Worm (Caenorhabditis elegans) whole organism, early embryonic: Measurements from ENCODE around the gene acr-12.

Experiments
- B0310.2 ChIP-seq: sonication (generic microtip); optimal IDR thresholded peaks from 2 replicates; lab custom pipeline; 2016; ENCODE audit warnings: mild to moderate bottlenecking, missing genetic modification characterization, missing compliant biosample characterization
- F13C5.2 ChIP-seq: sonication (generic microtip); optimal IDR thresholded peaks from 2 replicates; lab custom pipeline; 2017; ENCODE audit warnings: mild to moderate bottlenecking, missing genetic modification characterization, inconsistent platforms, missing compliant biosample characterization
- aly-1 ChIP-seq: sonication (generic microtip); optimal IDR thresholded peaks from 2 replicates; lab custom pipeline; 2016; ENCODE audit warnings: missing genetic modification characterization, missing compliant biosample characterization
- ama-1 ChIP-seq: fragments of 150-350 bp; optimal IDR thresholded peaks from 2 replicates; lab custom pipeline; 2014
- ceh-13 ChIP-seq: fragments of 200-800 bp; sonication (Bioruptor generic); optimal IDR thresholded peaks from 2 replicates; lab custom pipeline; 2018; ENCODE audit warnings: mild to moderate bottlenecking, missing genetic modification characterization, missing compliant biosample characterization
- ceh-36 ChIP-seq: sonication (generic microtip); optimal IDR thresholded peaks from 2 replicates; lab custom pipeline; 2016; ENCODE audit warnings: missing genetic modification characterization, inconsistent platforms, missing compliant biosample characterization
- flt-1 ChIP-seq: fragments of 200-800 bp; sonication (Bioruptor generic); IDR thresholded peaks from 2 replicates; pipeline ENCODE4 v1.3.6; 2022; ENCODE audit warnings: missing genetic modification characterization, missing compliant biosample characterization
- hmbx-1 ChIP-seq: sonication (generic microtip); optimal IDR thresholded peaks from 2 replicates; lab custom pipeline; 2016; ENCODE audit warnings: mild to moderate bottlenecking, missing genetic modification characterization, missing compliant biosample characterization
- hmg-4 ChIP-seq: fragments of 200-800 bp; sonication (Bioruptor generic); optimal IDR thresholded peaks from 2 replicates; lab custom pipeline; 2018; ENCODE audit warnings: mild to moderate bottlenecking, missing genetic modification characterization, missing compliant biosample characterization
- hnd-1 ChIP-seq: sonication (generic microtip); optimal IDR thresholded peaks from 2 replicates; lab custom pipeline; 2016; ENCODE audit warnings: missing genetic modification characterization, missing compliant biosample characterization
- scrt-1 ChIP-seq: fragments of 200-800 bp; sonication (Bioruptor generic); IDR thresholded peaks from 2 replicates; pipeline ENCODE4 v1.3.6; 2022; ENCODE audit warnings: missing genetic modification characterization, missing compliant biosample characterization
- sea-1 ChIP-seq: fragments of 200-800 bp; sonication (Bioruptor generic); conservative IDR thresholded peaks from 2 replicates; pipeline ENCODE4 v1.3.6; 2022; ENCODE audit warnings: missing genetic modification characterization, missing compliant biosample characterization
- tbx-11 ChIP-seq: fragments of 200-800 bp; sonication (Bioruptor generic); IDR thresholded peaks from 2 replicates; pipeline ENCODE4 v1.3.6; 2022; ENCODE audit warnings: missing genetic modification characterization, missing compliant biosample characterization
- tra-4 ChIP-seq: sonication (generic microtip); optimal IDR thresholded peaks from 2 replicates; lab custom pipeline; 2017; ENCODE audit warnings: missing genetic modification characterization, missing compliant biosample characterization

- TF ChIP-seq F13C5.2 (tag; lab: Kevin White, UChicago) (no peak), hmg-4 (GFP tag; lab: Kevin White, UChicago) (no peak), ama-1 (lab: Kevin White, UChicago) (no peak), tbx-11 (GFP tag; lab: Robert Waterston, UW) (no peak), tra-4 (tag; lab: Kevin White, UChicago) (no peak), ceh-13 (GFP tag; lab: Kevin White, UChicago) (no peak), hmbx-1 (tag; lab: Kevin White, UChicago) (no peak), flt-1 (GFP tag; lab: Robert Waterston, UW) (no peak), scrt-1 (GFP tag; lab: Robert Waterston, UW) (no peak), B0310.2 (tag; lab: Kevin White, UChicago) (no peak), sea-1 (GFP tag; lab: Robert Waterston, UW) (no peak), aly-1 (tag; lab: Kevin White, UChicago) (no peak), hnd-1 (no peak), ceh-36 (no peak)
Measured at ce11 chrX:13484813-13485212, 47.8 kb upstream of the acr-12 start, which contains the start of gene srd-51.
